Worm (Caenorhabditis elegans): ENCODE measurements around the gene T16H12.3.

Gene T16H12.3

DNA sequence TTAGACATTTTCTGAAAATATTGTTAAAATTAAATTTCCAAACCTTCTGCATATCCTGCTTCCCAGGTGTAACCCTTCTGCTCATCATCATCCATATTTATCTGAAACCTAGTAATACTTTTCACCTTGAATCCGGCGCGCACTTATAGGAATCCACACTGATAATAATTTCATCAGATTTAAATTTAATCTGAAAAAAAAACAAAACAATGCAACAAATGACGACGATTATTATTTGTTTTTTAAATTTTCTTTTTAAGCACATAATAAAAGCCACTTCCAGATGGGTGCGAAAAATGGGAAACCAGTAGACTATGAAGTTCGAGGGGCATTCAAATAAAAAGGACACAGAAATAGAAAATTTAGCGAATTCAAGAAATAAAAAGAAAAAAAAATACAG, 7.6 kb upstream of the T16H12.3 start, which contains the start of gene gtf-2H2C (continued):
- TF ChIP-seq die-1 (tag; optimal IDR thresholded peaks at IDR 0.05) (no peak), ceh-58 (GFP tag; IDR thresholded peaks at IDR 0.05) (no peak), ceh-91 (GFP tag; IDR thresholded peaks at IDR 0.05) (no peak), cebp-2 (GFP tag; IDR thresholded peaks at IDR 0.05) (no peak)

DNA sequence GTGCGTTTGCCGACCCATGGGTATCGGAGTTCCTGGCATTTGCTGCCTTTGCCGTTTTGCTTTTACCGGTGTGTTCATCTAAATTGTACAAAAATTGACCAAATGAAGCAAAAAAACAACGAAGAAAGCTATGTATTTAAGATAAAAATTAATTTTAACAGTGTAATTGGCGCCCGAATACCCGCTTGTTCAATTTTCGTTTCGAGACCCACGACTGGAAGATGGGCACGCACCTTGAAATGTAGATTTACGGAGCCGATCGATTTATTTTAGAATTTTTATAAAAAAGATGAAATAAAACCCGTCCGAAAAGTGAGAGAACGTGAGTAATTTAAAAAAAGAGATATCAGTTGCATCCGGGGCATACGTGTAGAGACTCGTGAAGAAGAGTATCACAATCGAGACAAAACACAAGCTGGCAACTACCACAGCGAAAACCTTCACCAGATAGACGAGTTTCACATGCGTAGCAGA, 5.5 kb upstream of the T16H12.3 start, which contains the start of gene hal-2:
TSS of gene hal-2 (minus strand) at position 424 of the 474 bp plus-strand sequence.
- TF ChIP-seq egl-44 (GFP tag; IDR thresholded peaks at IDR 0.05): no peak
- no peak for TF ChIP-seq snpc-1.1 (tag; optimal IDR thresholded peaks at IDR 0.05; ENCODE audit: insufficient read depth)
- TF ChIP-seq F33H1.4 (GFP tag; IDR thresholded peaks at IDR 0.05): peak; percentile 73
- TF ChIP-seq lsy-27 (tag; optimal IDR thresholded peaks at IDR 0.05; ENCODE audit: borderline replicate concordance, insufficient read depth): no peak
- no peak for TF ChIP-seq ceh-91 (GFP tag; IDR thresholded peaks at IDR 0.05)
- 0 out of 2 replicates have a peak, but pooled peaks have one; percentile 7 for TF ChIP-seq madf-8 (GFP tag; conservative IDR thresholded peaks at IDR 0.05)
- TF ChIP-seq ztf-28 (GFP tag; IDR thresholded peaks at IDR 0.05): no peak
- no peak for TF ChIP-seq attf-3 (GFP tag; conservative IDR thresholded peaks at IDR 0.05)
- peak; percentile 33; the same call in 1 of the 2 replicates for TF ChIP-seq madf-6 (GFP tag; IDR thresholded peaks at IDR 0.05)
- no peak for TF ChIP-seq lin-26 (GFP tag; IDR thresholded peaks at IDR 0.05)
- TF ChIP-seq efl-1 (GFP tag; optimal IDR thresholded peaks at IDR 0.05): peak; percentile 71
- no peak for TF ChIP-seq ceh-40 (GFP tag; IDR thresholded peaks at IDR 0.05)
- TF ChIP-seq zfh-2 (GFP tag; conservative IDR thresholded peaks at IDR 0.05): no peak
- TF ChIP-seq lsl-1 (GFP tag; optimal IDR thresholded peaks at IDR 0.05): peak; percentile 36

DNA sequence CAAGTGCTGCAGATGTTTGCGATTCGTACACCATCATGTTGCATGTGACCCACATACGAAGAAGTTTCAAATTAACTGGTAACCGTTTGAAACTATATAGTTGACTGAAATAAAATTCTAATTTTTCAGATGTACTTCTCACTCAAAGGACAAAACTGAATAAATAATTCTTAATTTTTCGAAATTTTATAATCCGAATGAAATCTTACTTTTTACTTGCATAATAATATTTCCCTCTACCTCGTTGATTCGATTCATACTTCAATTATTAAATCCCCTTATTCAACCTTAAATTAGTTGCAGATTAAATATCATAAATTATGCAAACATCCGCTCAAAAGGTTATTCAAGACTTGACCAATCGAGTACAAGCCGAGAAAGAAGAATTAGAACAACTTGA, 2.9 kb upstream of the T16H12.3 start, which contains the start of gene T16H12.2:
TSS of gene T16H12.2 (plus strand) at position 301 of the 400 bp plus-strand sequence.
- TF ChIP-seq akir-1 (GFP tag; optimal IDR thresholded peaks at IDR 0.05) (no peak), Y53G8AR.9 (GFP tag; conservative IDR thresholded peaks at IDR 0.05) (no peak), madf-3 (GFP tag; IDR thresholded peaks at IDR 0.05) (no peak), nhr-90 (tag; optimal IDR thresholded peaks at IDR 0.05) (no peak), madf-6 (GFP tag; IDR thresholded peaks at IDR 0.05) (no peak), ceh-79 (tag; optimal IDR thresholded peaks at IDR 0.05) (no peak), F55B11.4 (tag; optimal IDR thresholded peaks at IDR 0.05; ENCODE audit: borderline replicate concordance, insufficient read depth) (no peak), ekl-4 (GFP tag; IDR thresholded peaks at IDR 0.05) (no peak), hmg-1.2 (GFP tag; IDR thresholded peaks at IDR 0.05) (no peak), nhr-120 (GFP tag; IDR thresholded peaks at IDR 0.05) (no peak), nhr-27 (tag; optimal IDR thresholded peaks at IDR 0.05) (no peak), F57A8.1 (GFP tag; optimal IDR thresholded peaks at IDR 0.05) (no peak), lir-1 (GFP tag; conservative IDR thresholded peaks at IDR 0.05) (no peak), B0019.2 (GFP tag; conservative IDR thresholded peaks at IDR 0.05) (no peak), zfh-2 (GFP tag; conservative IDR thresholded peaks at IDR 0.05) (no peak), ceh-27 (GFP tag; optimal IDR thresholded peaks at IDR 0.05) (no peak), madf-10 (tag; optimal IDR thresholded peaks at IDR 0.05) (no peak), attf-3 (GFP tag; conservative IDR thresholded peaks at IDR 0.05) (no peak)

DNA sequence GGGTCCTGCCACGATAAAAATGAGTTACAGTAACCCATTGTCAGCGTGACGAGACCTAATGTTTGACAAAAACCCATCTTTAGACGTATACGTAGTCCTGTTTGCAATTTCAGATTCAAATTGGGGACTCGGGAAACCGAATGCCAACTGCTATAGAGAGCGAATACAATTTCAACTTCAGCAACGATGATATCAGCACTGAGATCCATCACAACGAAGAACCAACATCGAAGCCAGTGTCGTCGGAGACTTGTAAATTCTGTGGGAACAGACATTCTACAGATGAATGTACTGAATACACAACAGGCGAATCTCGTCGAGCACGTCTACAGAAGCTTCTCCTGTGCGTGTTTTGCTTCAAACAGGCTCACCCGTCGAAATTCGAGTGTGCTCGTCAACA, 2.5 kb upstream of the T16H12.3 start:
- no peak for TF ChIP-seq nhr-80 (tag; optimal IDR thresholded peaks at IDR 0.05)
- TF ChIP-seq unc-62 (GFP tag; optimal IDR thresholded peaks at IDR 0.05): no peak
- no peak for TF ChIP-seq T07F8.4 (tag; optimal IDR thresholded peaks at IDR 0.05)
- 0 out of 2 replicates have a peak, but pooled peaks have one; percentile 21 for TF ChIP-seq ztf-28 (GFP tag; IDR thresholded peaks at IDR 0.05)

Measured in whole organism, young adult.